Worm (Caenorhabditis elegans) whole organism, L1 larva: ENCODE results near the gene set-26.
"Not testable (repeated sequence)": the region's sequence is repeated elsewhere in the genome, so short reads cannot be mapped to it uniquely, and the experiment has no call there.

Source experiments
- C04F5.9 ChIP-seq: sonication (generic microtip); optimal IDR thresholded peaks from 2 replicates; lab custom pipeline; 2016; ENCODE audit warnings: missing genetic modification characterization, missing compliant biosample characterization
- F16B12.6 ChIP-seq: fragments of 150-350 bp; optimal IDR thresholded peaks from 2 replicates; lab custom pipeline; 2014; ENCODE audit warnings: missing biosample characterization, missing genetic modification characterization
- ama-1 ChIP-seq: fragments of 150-350 bp; optimal IDR thresholded peaks from 2 replicates; lab custom pipeline; 2014
- ceh-88 ChIP-seq: fragments of 200-800 bp; sonication (Bioruptor generic); IDR thresholded peaks from 2 replicates; pipeline ENCODE4 v1.3.6; 2022; ENCODE audit warnings: missing genetic modification characterization, missing compliant biosample characterization
- ceh-90 ChIP-seq: sonication (generic microtip); optimal IDR thresholded peaks from 2 replicates; lab custom pipeline; 2016; ENCODE audit warnings: missing genetic modification characterization, missing compliant biosample characterization
- dpl-1 ChIP-seq, 3 experiments: fragments of 150-350 bp in 2 of 3; sonication (generic microtip) in 1 of 3; optimal IDR thresholded peaks; 2 replicates each; lab custom pipeline; 2014 to 2017; ENCODE audit warnings: missing biosample characterization in 3 of 3, missing genetic modification characterization in 3 of 3, missing genetic modification reagents in 3 of 3
- dsc-1 ChIP-seq: sonication (generic microtip); optimal IDR thresholded peaks from 2 replicates; lab custom pipeline; 2016; ENCODE audit warnings: mild to moderate bottlenecking, missing genetic modification characterization, missing compliant biosample characterization
- efl-1 ChIP-seq, 4 experiments: fragments of 150-350 bp; optimal IDR thresholded peaks in 3 of 4; peaks in 1 of 4; 1 replicate in 1 of 4; 2 replicates in 3 of 4; lab custom pipeline; 2014; ENCODE audit warnings: missing biosample characterization in 2 of 4, missing genetic modification characterization in 2 of 4, missing genetic modification reagents in 2 of 4
- ets-5 ChIP-seq: fragments of 200-800 bp; sonication (Bioruptor generic); IDR thresholded peaks from 2 replicates; pipeline ENCODE4 v1.3.6; 2022; ENCODE audit warnings: missing genetic modification characterization, missing compliant biosample characterization
- hpl-2 ChIP-seq: fragments of 150-350 bp; optimal IDR thresholded peaks from 2 replicates; lab custom pipeline; 2014; ENCODE audit warnings: missing biosample characterization, missing genetic modification reagents, missing genetic modification characterization
- jun-1 ChIP-seq: fragments of 150-350 bp; optimal IDR thresholded peaks from 2 replicates; lab custom pipeline; 2014; ENCODE audit warnings: missing biosample characterization, missing genetic modification reagents, missing genetic modification characterization
- lin-14 ChIP-seq: fragments of 200-800 bp; sonication (Bioruptor generic); optimal IDR thresholded peaks from 2 replicates; lab custom pipeline; 2018; ENCODE audit warnings: mild to moderate bottlenecking, missing genetic modification characterization, moderate library complexity, missing compliant biosample characterization
- lin-15B ChIP-seq: fragments of 150-350 bp; sonication (generic microtip); optimal IDR thresholded peaks from 3 replicates; lab custom pipeline; 2014; ENCODE audit warnings: missing biosample characterization, missing genetic modification characterization
- mef-2 ChIP-seq: fragments of 150-350 bp; optimal IDR thresholded peaks from 2 replicates; lab custom pipeline; 2014; ENCODE audit warnings: missing biosample characterization, missing genetic modification characterization
- nhr-237 ChIP-seq: fragments of 150-350 bp; optimal IDR thresholded peaks from 2 replicates; lab custom pipeline; 2014; ENCODE audit warnings: missing biosample characterization, missing genetic modification characterization
- nhr-28 ChIP-seq: fragments of 150-350 bp; optimal IDR thresholded peaks from 2 replicates; lab custom pipeline; 2014; ENCODE audit warnings: missing biosample characterization, missing genetic modification characterization
- nhr-47 ChIP-seq: sonication (generic microtip); optimal IDR thresholded peaks from 2 replicates; lab custom pipeline; 2016; ENCODE audit warnings: mild to moderate bottlenecking, missing genetic modification characterization, moderate library complexity, missing compliant biosample characterization
- sup-37 ChIP-seq: fragments of 200-800 bp; sonication (Bioruptor generic); optimal IDR thresholded peaks from 2 replicates; lab custom pipeline; 2018; ENCODE audit warnings: mild to moderate bottlenecking, missing genetic modification characterization, missing compliant biosample characterization
- unc-130 ChIP-seq: fragments of 150-350 bp; optimal IDR thresholded peaks from 2 replicates; lab custom pipeline; 2017; ENCODE audit warnings: missing biosample characterization, missing genetic modification characterization, inconsistent platforms
- vab-15 ChIP-seq: sonication (generic microtip); optimal IDR thresholded peaks from 2 replicates; lab custom pipeline; 2017; ENCODE audit warnings: missing genotype, mild to moderate bottlenecking, missing genetic modification characterization, missing compliant biosample characterization
- xbp-1 ChIP-seq: sonication (generic microtip); optimal IDR thresholded peaks from 2 replicates; lab custom pipeline; 2016; ENCODE audit warnings: missing genetic modification characterization, missing compliant biosample characterization

The set-26 gene

ce11 chrIV:16629090-16629489, 26.6 kb downstream of the set-26 start, which contains the start of gene Y51H4A.936:
Gene Y51H4A.936 (plus strand): TSS chrIV:16629390.
- TF ChIP-seq nhr-47 (tag; lab: Kevin White, UChicago) (no peak), dsc-1 (tag; lab: Kevin White, UChicago) (no peak), ceh-90 (tag; lab: Kevin White, UChicago) (no peak), jun-1 (tag; lab: Kevin White, UChicago) (no peak), xbp-1 (tag; lab: Kevin White, UChicago) (no peak), unc-130 (tag; lab: Kevin White, UChicago) (no peak), lin-15B (tag; lab: Kevin White, UChicago) (no peak), nhr-237 (tag; lab: Kevin White, UChicago) (no peak)

- no peak for TF ChIP-seq nhr-28 (tag; lab: Kevin White, UChicago)
- TF ChIP-seq ceh-88 (GFP tag; lab: Robert Waterston, UW) = no peak
Observed at ce11 chrIV:16627676-16628075, 28.0 kb downstream of the set-26 start, which contains the start of gene fipr-28. Gene fipr-28 (plus strand): TSS chrIV:16627976.

ce11 chrIV:16625909-16626308, 29.8 kb downstream of the set-26 start, which contains the start of gene fip-7:
Gene fip-7 (plus strand): TSS chrIV:16626209.
- TF ChIP-seq vab-15 (tag; lab: Kevin White, UChicago); F16B12.6; lin-14 (GFP tag; lab: Kevin White, UChicago): not testable (repeated sequence)

ce11 chrIV:16622522-16622921, 33.2 kb downstream of the set-26 start:
- TF ChIP-seq dpl-1 (GFP tag; optimal IDR thresholded peaks at IDR 0.05; lab: Kevin White, UChicago) (no peak), ama-1 (no peak), hpl-2 (GFP tag; lab: Kevin White, UChicago) (no peak), ets-5 (GFP tag; lab: Robert Waterston, UW) (no peak)
- TF ChIP-seq, all 84 proteins: peak for 0

ce11 chrIV:16602676-16603075, 53.0 kb downstream of the set-26 start, which contains the start of gene col-137:
Gene col-137 (minus strand): TSS chrIV:16602776.
- no peak for TF ChIP-seq sup-37 (GFP tag; lab: Kevin White, UChicago)

- TF ChIP-seq C04F5.9 (tag; lab: Kevin White, UChicago) (no peak), xbp-1 (tag; lab: Kevin White, UChicago) (no peak), mef-2 (tag; lab: Kevin White, UChicago) (no peak), hpl-2 (GFP tag; lab: Kevin White, UChicago) (no peak), efl-1 (optimal IDR thresholded peaks at IDR 0.05; lab: Kevin White, UChicago) (no peak), efl-1 (GFP tag; optimal IDR thresholded peaks at IDR 0.05 in 1 of 2; lab: Kevin White, UChicago) (peak in 1 of 2 experiments; percentile 23)
Observed at ce11 chrIV:16601599-16601998, 54.1 kb downstream of the set-26 start.
